Worm (Caenorhabditis elegans): ENCODE data around the gene D1054.10.

DNA sequence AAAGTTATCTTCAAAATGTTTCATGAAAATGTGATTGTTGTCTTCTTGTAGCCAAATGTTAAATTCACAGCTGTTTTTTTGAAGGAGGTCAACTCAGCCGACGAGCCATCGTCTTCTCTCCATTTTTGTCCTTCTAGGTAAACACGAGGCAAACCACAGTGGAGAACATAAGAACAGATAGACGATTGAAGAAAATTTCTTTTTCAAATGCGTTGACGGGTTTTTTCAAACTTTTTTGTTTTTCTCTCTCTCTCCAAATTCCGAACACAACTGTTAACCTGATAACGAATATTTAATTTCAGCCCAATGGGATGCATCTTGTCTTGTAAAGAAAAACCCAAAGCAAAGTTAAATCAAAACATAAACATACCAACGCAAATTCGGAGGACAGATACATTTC, 2.8 kb upstream of the D1054.10 start, which contains the start of gene D1054.19:
- TF ChIP-seq pha-4 (tag; optimal IDR thresholded peaks at IDR 0.05) (no peak), pat-9 (tag; optimal IDR thresholded peaks at IDR 0.05) (no peak), ama-1 (optimal IDR thresholded peaks at IDR 0.05) (no peak), nhr-11 (tag; optimal IDR thresholded peaks at IDR 0.05) (no peak), lim-6 (tag; optimal IDR thresholded peaks at IDR 0.05) (no peak), sox-4 (tag; optimal IDR thresholded peaks at IDR 0.05) (no peak), ceh-14 (tag; optimal IDR thresholded peaks at IDR 0.05) (no peak), mec-3 (tag; optimal IDR thresholded peaks at IDR 0.05; ENCODE audit: borderline replicate concordance) (no peak)
